Worm (Caenorhabditis elegans) whole organism, L1 larva: ENCODE measurements around the gene akt-2.

Experiments
- C16A3.4 ChIP-seq: fragments of 150-350 bp; optimal IDR thresholded peaks from 2 replicates; lab custom pipeline; 2014; ENCODE audit warnings: missing biosample characterization, missing genetic modification characterization
- F16B12.6 ChIP-seq: fragments of 150-350 bp; optimal IDR thresholded peaks from 2 replicates; lab custom pipeline; 2014; ENCODE audit warnings: missing biosample characterization, missing genetic modification characterization
- Y116A8C.19 ChIP-seq: sonication (generic microtip); optimal IDR thresholded peaks from 2 replicates; lab custom pipeline; 2016; ENCODE audit warnings: missing compliant biosample characterization, missing genetic modification characterization, borderline replicate concordance
- aha-1 ChIP-seq: fragments of 150-350 bp; optimal IDR thresholded peaks from 2 replicates; lab custom pipeline; 2014; ENCODE audit warnings: missing biosample characterization, missing genetic modification characterization
- ama-1 ChIP-seq: fragments of 150-350 bp; optimal IDR thresholded peaks from 2 replicates; lab custom pipeline; 2014
- ceh-63 ChIP-seq: fragments of 200-800 bp; sonication (Bioruptor generic); optimal IDR thresholded peaks from 2 replicates; lab custom pipeline; 2018; ENCODE audit warnings: mild to moderate bottlenecking, missing genetic modification characterization, missing compliant biosample characterization
- ceh-82 ChIP-seq, 3 experiments: fragments of 150-350 bp in 1 of 3; sonication (generic microtip) in 2 of 3; optimal IDR thresholded peaks; 2 replicates each; lab custom pipeline; 2014 to 2017; ENCODE audit warnings: missing biosample characterization in 3 of 3, missing genetic modification characterization in 3 of 3
- ceh-88 ChIP-seq: fragments of 200-800 bp; sonication (Bioruptor generic); IDR thresholded peaks from 2 replicates; pipeline ENCODE4 v1.3.6; 2022; ENCODE audit warnings: missing genetic modification characterization, missing compliant biosample characterization
- dsc-1 ChIP-seq: sonication (generic microtip); optimal IDR thresholded peaks from 2 replicates; lab custom pipeline; 2016; ENCODE audit warnings: mild to moderate bottlenecking, missing genetic modification characterization, missing compliant biosample characterization
- efl-1 ChIP-seq, 4 experiments: fragments of 150-350 bp; optimal IDR thresholded peaks in 3 of 4; peaks in 1 of 4; 1 replicate in 1 of 4; 2 replicates in 3 of 4; lab custom pipeline; 2014; ENCODE audit warnings: missing biosample characterization in 2 of 4, missing genetic modification characterization in 2 of 4, missing genetic modification reagents in 2 of 4
- efl-3 ChIP-seq: fragments of 200-800 bp; sonication (Bioruptor generic); optimal IDR thresholded peaks from 2 replicates; lab custom pipeline; 2018; ENCODE audit warnings: mild to moderate bottlenecking, missing genetic modification characterization, missing compliant biosample characterization
- egl-27 ChIP-seq, 2 experiments: fragments of 150-350 bp in 1 of 2; sonication (generic microtip); optimal IDR thresholded peaks; 3 replicates each; lab custom pipeline; 2017 to 2018; ENCODE audit warnings: missing biosample characterization in 2 of 2, missing genetic modification characterization in 2 of 2, missing genetic modification reagents in 2 of 2
- elt-2 ChIP-seq: sonication (generic microtip); optimal IDR thresholded peaks from 2 replicates; lab custom pipeline; 2016; ENCODE audit warnings: missing genetic modification characterization, mild to moderate bottlenecking, inconsistent platforms, missing compliant biosample characterization, missing genetic modification reagents
- elt-3 ChIP-seq, 6 experiments: fragments of 150-350 bp in 1 of 6; sonication (generic microtip); optimal IDR thresholded peaks; 2 replicates each; lab custom pipeline; 2017 to 2018; ENCODE audit warnings: missing biosample characterization in 6 of 6, missing genetic modification characterization in 6 of 6, inconsistent platforms in 1 of 6
- ets-5 ChIP-seq: fragments of 200-800 bp; sonication (Bioruptor generic); IDR thresholded peaks from 2 replicates; pipeline ENCODE4 v1.3.6; 2022; ENCODE audit warnings: missing genetic modification characterization, missing compliant biosample characterization
- fkh-8 ChIP-seq: sonication (generic microtip); optimal IDR thresholded peaks from 2 replicates; lab custom pipeline; 2016; ENCODE audit warnings: mild to moderate bottlenecking, missing genetic modification characterization, missing compliant biosample characterization
- hlh-4 ChIP-seq: sonication (generic microtip); optimal IDR thresholded peaks from 2 replicates; lab custom pipeline; 2016; ENCODE audit warnings: mild to moderate bottlenecking, missing genetic modification characterization, missing compliant biosample characterization
- isw-1 ChIP-seq: fragments of 200-800 bp; sonication (Bioruptor generic); IDR thresholded peaks from 2 replicates; pipeline ENCODE4 v1.3.6; 2022; ENCODE audit warnings: missing genetic modification characterization, missing compliant biosample characterization
- jun-1 ChIP-seq: fragments of 150-350 bp; optimal IDR thresholded peaks from 2 replicates; lab custom pipeline; 2014; ENCODE audit warnings: missing biosample characterization, missing genetic modification reagents, missing genetic modification characterization
- lin-35 ChIP-seq, 2 experiments: fragments of 150-350 bp; optimal IDR thresholded peaks; 2 replicates each; lab custom pipeline; 2014; ENCODE audit warnings: missing biosample characterization in 2 of 2, missing genetic modification characterization in 2 of 2, missing genetic modification reagents in 2 of 2
- lin-39 ChIP-seq: fragments of 150-350 bp; optimal IDR thresholded peaks from 2 replicates; lab custom pipeline; 2014; ENCODE audit warnings: missing biosample characterization, missing genetic modification reagents, missing genetic modification characterization
- lsy-2 ChIP-seq, 2 experiments: fragments of 150-350 bp; optimal IDR thresholded peaks; 2 replicates each; lab custom pipeline; 2014; ENCODE audit warnings: missing biosample characterization in 2 of 2, missing genetic modification characterization in 2 of 2
- mab-9 ChIP-seq: fragments of 200-800 bp; sonication (Bioruptor generic); IDR thresholded peaks from 2 replicates; pipeline ENCODE4 v1.3.6; 2022; ENCODE audit warnings: missing genetic modification reagents, missing genetic modification characterization, missing compliant biosample characterization
- nhr-237 ChIP-seq: fragments of 150-350 bp; optimal IDR thresholded peaks from 2 replicates; lab custom pipeline; 2014; ENCODE audit warnings: missing biosample characterization, missing genetic modification characterization
- nhr-28 ChIP-seq: fragments of 150-350 bp; optimal IDR thresholded peaks from 2 replicates; lab custom pipeline; 2014; ENCODE audit warnings: missing biosample characterization, missing genetic modification characterization
- nhr-47 ChIP-seq: sonication (generic microtip); optimal IDR thresholded peaks from 2 replicates; lab custom pipeline; 2016; ENCODE audit warnings: mild to moderate bottlenecking, missing genetic modification characterization, moderate library complexity, missing compliant biosample characterization
- nhr-90 ChIP-seq: sonication (generic microtip); optimal IDR thresholded peaks from 2 replicates; lab custom pipeline; 2016; ENCODE audit warnings: mild to moderate bottlenecking, missing genetic modification characterization, missing compliant biosample characterization; ENCODE audit not compliant: poor library complexity
- pag-3 ChIP-seq: sonication (generic microtip); optimal IDR thresholded peaks from 2 replicates; lab custom pipeline; 2017; ENCODE audit warnings: missing genetic modification characterization, mild to moderate bottlenecking, missing compliant biosample characterization, antibody characterized with exemption, borderline replicate concordance; ENCODE audit not compliant: insufficient read depth
- pax-3 ChIP-seq: fragments of 200-800 bp; sonication (Bioruptor generic); optimal IDR thresholded peaks from 2 replicates; lab custom pipeline; 2018; ENCODE audit warnings: mild to moderate bottlenecking, missing genetic modification characterization, moderate library complexity, missing compliant biosample characterization
- skn-1 ChIP-seq: fragments of 150-350 bp; optimal IDR thresholded peaks from 2 replicates; lab custom pipeline; 2014; ENCODE audit warnings: missing biosample characterization, missing genetic modification characterization
- snpc-4 ChIP-seq: fragments of 150-350 bp; optimal IDR thresholded peaks from 2 replicates; lab custom pipeline; 2014; ENCODE audit warnings: missing biosample characterization, missing genetic modification characterization
- snu-23 ChIP-seq: sonication (generic microtip); optimal IDR thresholded peaks from 2 replicates; lab custom pipeline; 2016; ENCODE audit warnings: missing genetic modification characterization, missing compliant biosample characterization
- sox-4 ChIP-seq: sonication (generic microtip); optimal IDR thresholded peaks from 2 replicates; lab custom pipeline; 2016; ENCODE audit warnings: missing genetic modification characterization, missing compliant biosample characterization
- tbx-2 ChIP-seq: sonication (generic microtip); optimal IDR thresholded peaks from 2 replicates; lab custom pipeline; 2016; ENCODE audit warnings: missing genetic modification characterization, missing compliant biosample characterization
- tlp-1 ChIP-seq: fragments of 150-350 bp; optimal IDR thresholded peaks from 2 replicates; lab custom pipeline; 2014; ENCODE audit warnings: missing biosample characterization, missing genetic modification characterization
- unc-62 ChIP-seq: fragments of 150-350 bp; optimal IDR thresholded peaks from 2 replicates; lab custom pipeline; 2014; ENCODE audit warnings: missing biosample characterization, missing genetic modification reagents, missing genetic modification characterization
- zag-1 ChIP-seq: fragments of 150-350 bp; optimal IDR thresholded peaks from 2 replicates; lab custom pipeline; 2014; ENCODE audit warnings: missing biosample characterization, missing genetic modification characterization
- zip-4 ChIP-seq: fragments of 200-800 bp; sonication (Bioruptor generic); optimal IDR thresholded peaks from 2 replicates; lab custom pipeline; 2018; ENCODE audit warnings: mild to moderate bottlenecking, missing genetic modification characterization, moderate library complexity, missing compliant biosample characterization

The akt-2 gene

ce11 chrX:14132677-14133076, 14.8 kb upstream of the akt-2 start:
- TF ChIP-seq pag-3 (tag; lab: Kevin White, UChicago) (no peak), efl-1 (optimal IDR thresholded peaks at IDR 0.05; lab: Kevin White, UChicago) (no peak), efl-1 (GFP tag; optimal IDR thresholded peaks at IDR 0.05 in 1 of 2; lab: Kevin White, UChicago) (peak in 1 of 2 experiments; percentile 73), isw-1 (GFP tag; lab: Robert Waterston, UW) (no peak), zag-1 (no peak), ama-1 (lab: Kevin White, UChicago) (no peak), F16B12.6 (no peak)

- no peak for TF ChIP-seq nhr-237 (tag; lab: Kevin White, UChicago)
- TF ChIP-seq dsc-1 (tag; lab: Kevin White, UChicago), result no peak
- no peak for TF ChIP-seq ets-5 (GFP tag; lab: Robert Waterston, UW)
- no peak for TF ChIP-seq egl-27 (tag; optimal IDR thresholded peaks at IDR 0.05; lab: Kevin White, UChicago)
- no peak for TF ChIP-seq skn-1 (tag; lab: Kevin White, UChicago)
- TF ChIP-seq ceh-88, result no peak
- no peak for TF ChIP-seq unc-62 (GFP tag; lab: Kevin White, UChicago)
- no peak for TF ChIP-seq pax-3
- no peak for TF ChIP-seq C16A3.4 (tag; lab: Kevin White, UChicago)
- TF ChIP-seq nhr-28, result no peak
- TF ChIP-seq ceh-63 (GFP tag; lab: Kevin White, UChicago), result no peak
- no peak for TF ChIP-seq nhr-47
- no peak for TF ChIP-seq snpc-4 (tag; lab: Kevin White, UChicago)
- TF ChIP-seq zag-1, result no peak
- TF ChIP-seq lin-35 (GFP tag; optimal IDR thresholded peaks at IDR 0.05; lab: Kevin White, UChicago), result no peak
- TF ChIP-seq lin-39, result no peak
- TF ChIP-seq tbx-2 (tag; lab: Kevin White, UChicago), result no peak
- TF ChIP-seq fkh-8, result no peak
- TF ChIP-seq aha-1 (tag; lab: Kevin White, UChicago), result no peak
Observed at ce11 chrX:14134244-14134643, 13.3 kb upstream of the akt-2 start, which contains the start of gene F28H6.8. F28H6.8 (minus strand) TSS chrX:14134344.

ce11 chrX:14134883-14135282, 12.6 kb upstream of the akt-2 start:
- TF ChIP-seq Y116A8C.19 (tag; lab: Kevin White, UChicago) (no peak), snu-23 (GFP tag; lab: Kevin White, UChicago) (peak; percentile 17), efl-3 (GFP tag; lab: Kevin White, UChicago) (no peak), zip-4 (GFP tag; lab: Kevin White, UChicago) (no peak), nhr-90 (tag; lab: Kevin White, UChicago) (no peak), ceh-82 (tag; optimal IDR thresholded peaks at IDR 0.05; lab: Kevin White, UChicago) (no peak), dsc-1 (tag; lab: Kevin White, UChicago) (no peak), hlh-4 (tag; lab: Kevin White, UChicago) (no peak), lsy-2 (tag; optimal IDR thresholded peaks at IDR 0.05; lab: Kevin White, UChicago) (no peak), sox-4 (tag; lab: Kevin White, UChicago) (no peak), mab-9 (GFP tag; lab: Robert Waterston, UW) (no peak), lin-35 (GFP tag; optimal IDR thresholded peaks at IDR 0.05; lab: Kevin White, UChicago) (peak in 1 of 2 experiments; percentile 14), elt-3 (tag; optimal IDR thresholded peaks at IDR 0.05; lab: Kevin White, UChicago) (no peak), elt-2 (peak; percentile 3), jun-1 (tag; lab: Kevin White, UChicago) (no peak), tlp-1 (tag; lab: Kevin White, UChicago) (no peak), zag-1 (no peak)
